Worm (Caenorhabditis elegans) whole organism, L4 larva: ENCODE results near the gene ZK856.16.

Experiments
- D1046.2 ChIP-seq: fragments of 200-800 bp; sonication (Bioruptor generic); IDR thresholded peaks from 2 replicates; pipeline ENCODE4 v1.3.6; 2022; ENCODE audit warnings: missing genetic modification characterization, missing compliant biosample characterization
- F10B5.3 ChIP-seq: sonication (generic microtip); optimal IDR thresholded peaks from 2 replicates; lab custom pipeline; 2016; ENCODE audit warnings: mild to moderate bottlenecking, missing genetic modification characterization, missing compliant biosample characterization
- F26F4.8 ChIP-seq: fragments of 200-800 bp; sonication (Bioruptor generic); conservative IDR thresholded peaks from 2 replicates; pipeline ENCODE4 v1.3.6; 2022; ENCODE audit warnings: missing genetic modification characterization, missing compliant biosample characterization
- F37D6.2 ChIP-seq: sonication (generic microtip); optimal IDR thresholded peaks from 2 replicates; lab custom pipeline; 2016; ENCODE audit warnings: mild to moderate bottlenecking, missing genetic modification characterization, missing compliant biosample characterization
- F44E2.7 ChIP-seq: fragments of 200-800 bp; sonication (Bioruptor generic); IDR thresholded peaks from 2 replicates; pipeline ENCODE4 v2.1.2; 2022; ENCODE audit warnings: missing genetic modification characterization, missing compliant biosample characterization
- F49E8.2 ChIP-seq: sonication (generic microtip); optimal IDR thresholded peaks from 2 replicates; lab custom pipeline; 2016; ENCODE audit warnings: missing compliant biosample characterization, mild to moderate bottlenecking, missing genetic modification characterization, borderline replicate concordance
- R02D3.7 ChIP-seq: fragments of 150-350 bp; sonication (generic microtip); optimal IDR thresholded peaks from 3 replicates; lab custom pipeline; 2014; ENCODE audit warnings: missing biosample characterization, missing genetic modification characterization
- T26A8.4 ChIP-seq: fragments of 200-800 bp; sonication (Bioruptor generic); IDR thresholded peaks from 2 replicates; pipeline ENCODE4 v1.3.6; 2022; ENCODE audit warnings: missing genetic modification characterization, missing compliant biosample characterization
- Y105C5A.15 ChIP-seq: fragments of 200-800 bp; sonication (Bioruptor generic); IDR thresholded peaks from 2 replicates; pipeline ENCODE4 v1.3.6; 2022; ENCODE audit warnings: missing genetic modification characterization, missing compliant biosample characterization
- Y75B8A.6 ChIP-seq: fragments of 200-800 bp; sonication (Bioruptor generic); IDR thresholded peaks from 2 replicates; pipeline ENCODE4 v1.3.6; 2022; ENCODE audit warnings: missing genetic modification reagents, missing genetic modification characterization, missing compliant biosample characterization
- aha-1 ChIP-seq: fragments of 150-350 bp; peaks from one replicate; lab custom pipeline; 2014; ENCODE audit warnings: missing biosample characterization, missing genetic modification characterization
- aly-2 ChIP-seq: sonication (generic microtip); optimal IDR thresholded peaks from 2 replicates; lab custom pipeline; 2018; ENCODE audit warnings: missing biosample characterization, missing genetic modification characterization
- ama-1 ChIP-seq: fragments of 150-350 bp; optimal IDR thresholded peaks from 2 replicates; lab custom pipeline; 2014; ENCODE audit warnings: inconsistent platforms, mixed read lengths
- ceh-44 ChIP-seq: fragments of 200-800 bp; sonication (Bioruptor generic); IDR thresholded peaks from 2 replicates; pipeline ENCODE4 v1.3.6; 2022; ENCODE audit warnings: missing genetic modification reagents, missing genetic modification characterization, missing compliant biosample characterization
- ctbp-1 ChIP-seq: fragments of 200-800 bp; sonication (Bioruptor generic); IDR thresholded peaks from 2 replicates; pipeline ENCODE4 v1.3.6; 2022; ENCODE audit warnings: missing genetic modification reagents, missing genetic modification characterization, missing compliant biosample characterization
- daf-16 ChIP-seq, 3 experiments: sonication (generic microtip); optimal IDR thresholded peaks; 2 replicates each; lab custom pipeline; 2016 to 2017; ENCODE audit warnings: missing genetic modification characterization in 3 of 3, missing genetic modification reagents in 3 of 3, mild to moderate bottlenecking in 2 of 3, missing compliant biosample characterization in 2 of 3, missing biosample characterization in 1 of 3, moderate library complexity in 1 of 3
- dmd-8 ChIP-seq: fragments of 200-800 bp; sonication (Bioruptor generic); IDR thresholded peaks from 2 replicates; pipeline ENCODE4 v1.3.6; 2022; ENCODE audit warnings: missing genetic modification characterization, missing compliant biosample characterization
- dmd-9 ChIP-seq: fragments of 200-800 bp; sonication (Bioruptor generic); IDR thresholded peaks from 2 replicates; pipeline ENCODE4 v1.3.6; 2022; ENCODE audit warnings: missing genetic modification reagents, missing genetic modification characterization, missing compliant biosample characterization
- egl-27 ChIP-seq: sonication (generic microtip); optimal IDR thresholded peaks from 3 replicates; lab custom pipeline; 2017; ENCODE audit warnings: missing biosample characterization, missing genetic modification reagents, missing genetic modification characterization
- egl-43 ChIP-seq: fragments of 200-800 bp; sonication (Bioruptor generic); IDR thresholded peaks from 2 replicates; pipeline ENCODE4 v1.3.6; 2022; ENCODE audit warnings: missing genetic modification reagents, missing genetic modification characterization, missing compliant biosample characterization
- fos-1 ChIP-seq: fragments of 150-350 bp; optimal IDR thresholded peaks from 2 replicates; lab custom pipeline; 2014; ENCODE audit warnings: missing biosample characterization, missing genetic modification characterization
- hif-1 ChIP-seq, 2 experiments: sonication (generic microtip); optimal IDR thresholded peaks; 2 replicates each; lab custom pipeline; 2016 to 2017; ENCODE audit warnings: missing compliant biosample characterization in 2 of 2, missing genetic modification characterization in 2 of 2, missing genetic modification reagents in 2 of 2, missing genotype in 2 of 2, mild to moderate bottlenecking in 1 of 2
- hlh-30 ChIP-seq: sonication (generic microtip); optimal IDR thresholded peaks from 2 replicates; lab custom pipeline; 2017; ENCODE audit warnings: antibody characterized with exemption, mild to moderate bottlenecking, missing genetic modification characterization, missing compliant biosample characterization; ENCODE audit not compliant: insufficient read depth
- hmg-1.1 ChIP-seq: fragments of 200-800 bp; sonication (Bioruptor generic); IDR thresholded peaks from 2 replicates; pipeline ENCODE4 v1.3.6; 2022; ENCODE audit warnings: missing genetic modification reagents, missing genetic modification characterization, missing compliant biosample characterization
- lin-13 ChIP-seq: fragments of 150-350 bp; optimal IDR thresholded peaks from 2 replicates; lab custom pipeline; 2014; ENCODE audit warnings: missing biosample characterization, missing genetic modification reagents, missing genetic modification characterization
- lin-29 ChIP-seq: fragments of 200-800 bp; sonication (Bioruptor generic); IDR thresholded peaks from 2 replicates; pipeline ENCODE4 v1.3.6; 2022; ENCODE audit warnings: missing genetic modification reagents, missing genetic modification characterization, missing compliant biosample characterization
- lir-3 ChIP-seq: sonication (generic microtip); optimal IDR thresholded peaks from 2 replicates; lab custom pipeline; 2016; ENCODE audit warnings: mild to moderate bottlenecking, missing genetic modification characterization, missing compliant biosample characterization
- lsy-2 ChIP-seq, 2 experiments: fragments of 150-350 bp in 1 of 2; sonication (generic microtip) in 1 of 2; optimal IDR thresholded peaks; 2 replicates each; lab custom pipeline; 2014 to 2017; ENCODE audit warnings: missing biosample characterization in 2 of 2, missing genetic modification characterization in 2 of 2
- madf-9 ChIP-seq: fragments of 200-800 bp; sonication (Bioruptor generic); conservative IDR thresholded peaks from 2 replicates; pipeline ENCODE4 v1.3.6; 2022; ENCODE audit warnings: missing genetic modification reagents, missing genetic modification characterization, missing compliant biosample characterization
- mdt-29 ChIP-seq: fragments of 200-800 bp; sonication (Bioruptor generic); IDR thresholded peaks from 2 replicates; pipeline ENCODE4 v1.3.6; 2022; ENCODE audit warnings: missing genetic modification reagents, missing genetic modification characterization, missing compliant biosample characterization
- mep-1 ChIP-seq: fragments of 150-350 bp; sonication (generic microtip); optimal IDR thresholded peaks from 3 replicates; lab custom pipeline; 2014; ENCODE audit warnings: missing biosample characterization, missing genetic modification characterization
- mxl-2 ChIP-seq: fragments of 200-800 bp; sonication (Bioruptor generic); conservative IDR thresholded peaks from 2 replicates; pipeline ENCODE4 v1.3.6; 2022; ENCODE audit warnings: missing genetic modification reagents, missing genetic modification characterization, missing compliant biosample characterization
- mxl-3 ChIP-seq: fragments of 200-800 bp; sonication (Bioruptor generic); optimal IDR thresholded peaks from 2 replicates; lab custom pipeline; 2018; ENCODE audit warnings: mild to moderate bottlenecking, missing genetic modification characterization, missing compliant biosample characterization
- nhr-11 ChIP-seq: fragments of 150-350 bp; optimal IDR thresholded peaks from 2 replicates; lab custom pipeline; 2014; ENCODE audit warnings: missing biosample characterization, missing genetic modification characterization
- nhr-111 ChIP-seq: fragments of 200-800 bp; sonication (Bioruptor generic); optimal IDR thresholded peaks from 2 replicates; lab custom pipeline; 2018; ENCODE audit warnings: mild to moderate bottlenecking, missing genetic modification characterization, missing compliant biosample characterization
- nhr-28 ChIP-seq: fragments of 150-350 bp; optimal IDR thresholded peaks from 2 replicates; lab custom pipeline; 2014; ENCODE audit warnings: missing biosample characterization, missing genetic modification characterization
- nhr-77 ChIP-seq: fragments of 150-350 bp; optimal IDR thresholded peaks from 2 replicates; lab custom pipeline; 2014; ENCODE audit warnings: missing biosample characterization, missing genetic modification characterization
- php-3 ChIP-seq: fragments of 200-800 bp; sonication (Bioruptor generic); IDR thresholded peaks from 2 replicates; pipeline ENCODE4 v1.3.6; 2022; ENCODE audit warnings: missing genetic modification reagents, missing genetic modification characterization, missing compliant biosample characterization
- sdz-12 ChIP-seq: fragments of 200-800 bp; sonication (Bioruptor generic); optimal IDR thresholded peaks from 2 replicates; lab custom pipeline; 2018; ENCODE audit warnings: mild to moderate bottlenecking, missing genetic modification characterization, missing compliant biosample characterization
- skn-1 ChIP-seq: fragments of 150-350 bp; optimal IDR thresholded peaks from 2 replicates; lab custom pipeline; 2014; ENCODE audit warnings: missing biosample characterization, missing genetic modification characterization
- unc-130 ChIP-seq: sonication (generic microtip); optimal IDR thresholded peaks from 2 replicates; lab custom pipeline; 2016; ENCODE audit warnings: missing genetic modification reagents, missing genetic modification characterization, missing compliant biosample characterization
- unc-39 ChIP-seq: sonication (generic microtip); optimal IDR thresholded peaks from 2 replicates; lab custom pipeline; 2017; ENCODE audit warnings: missing biosample characterization, missing genetic modification characterization
- unc-62 ChIP-seq, 3 experiments: fragments of 150-350 bp in 1 of 3; sonication (generic microtip); optimal IDR thresholded peaks in 2 of 3; peaks in 1 of 3; 1 replicate in 1 of 3; 2 replicates in 2 of 3; lab custom pipeline; 2014 to 2017; ENCODE audit warnings: missing biosample characterization in 3 of 3, missing genetic modification characterization in 3 of 3, missing genetic modification reagents in 3 of 3, missing genotype in 1 of 3
- vab-7 ChIP-seq: fragments of 200-800 bp; sonication (Bioruptor generic); IDR thresholded peaks from 2 replicates; pipeline ENCODE4 v1.3.6; 2022; ENCODE audit warnings: missing genetic modification reagents, missing genetic modification characterization, missing compliant biosample characterization
- zfp-2 ChIP-seq: sonication (generic microtip); optimal IDR thresholded peaks from 2 replicates; lab custom pipeline; 2016; ENCODE audit warnings: mild to moderate bottlenecking, missing genetic modification characterization, missing compliant biosample characterization
- zip-11 ChIP-seq: fragments of 200-800 bp; sonication (Bioruptor generic); IDR thresholded peaks from 2 replicates; pipeline ENCODE4 v1.3.6; 2022; ENCODE audit warnings: missing genetic modification characterization, missing compliant biosample characterization

Gene ZK856.16

DNA sequence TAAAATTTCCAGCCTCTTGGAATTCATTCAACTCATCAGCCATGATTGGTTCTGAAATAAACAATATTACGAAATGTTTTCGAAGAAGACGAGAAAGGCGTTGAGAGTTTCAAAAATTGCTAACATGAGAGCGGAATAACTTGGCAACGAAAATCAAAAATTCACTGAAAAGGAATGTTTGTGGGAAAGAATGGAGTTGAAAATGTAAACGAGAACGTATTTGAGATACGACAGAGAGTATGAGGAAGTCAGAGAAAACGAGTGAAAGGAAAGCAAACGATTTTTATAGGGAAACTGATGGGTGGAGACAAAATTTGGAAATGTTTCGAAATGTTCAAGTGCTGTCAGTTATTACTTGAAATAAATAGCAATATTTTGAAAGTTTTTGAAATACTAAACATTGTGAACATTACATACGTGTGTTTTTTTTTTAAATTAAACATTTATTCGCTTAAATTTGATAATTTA, 49.7 kb upstream of the ZK856.16 start, which contains the start of gene rop-1 (continued):
- TF ChIP-seq aly-2 (tag; lab: Kevin White, UChicago) (no peak), nhr-111 (GFP tag; lab: Kevin White, UChicago) (no peak)

- TF ChIP-seq zfp-2 (no peak), D1046.2 (GFP tag; lab: Robert Waterston, UW) (no peak), nhr-11 (no peak), fos-1 (tag; lab: Kevin White, UChicago) (peak; percentile 23), F10B5.3 (no peak), mxl-3 (GFP tag; lab: Kevin White, UChicago) (no peak), F49E8.2 (tag; lab: Kevin White, UChicago) (no peak), ctbp-1 (no peak), lir-3 (tag; lab: Kevin White, UChicago) (no peak), zip-11 (GFP tag; lab: Robert Waterston, UW) (no peak), aha-1 (peak; percentile 76), skn-1 (no peak), egl-27 (tag; lab: Kevin White, UChicago) (no peak), daf-16 (GFP tag; optimal IDR thresholded peaks at IDR 0.05; lab: Kevin White, UChicago) (no peak), daf-16 (tag; optimal IDR thresholded peaks at IDR 0.05; lab: Kevin White, UChicago) (peak; percentile 15), dmd-8 (GFP tag; lab: Robert Waterston, UW) (no peak), hif-1 (tag; optimal IDR thresholded peaks at IDR 0.05; lab: Kevin White, UChicago) (no peak), ceh-44 (GFP tag; lab: Robert Waterston, UW) (no peak), lin-13 (no peak), lsy-2 (tag; optimal IDR thresholded peaks at IDR 0.05; lab: Kevin White, UChicago) (peak in 1 of 2 experiments; percentile 41), mdt-29 (GFP tag; lab: Robert Waterston, UW) (no peak), unc-130 (no peak), F37D6.2 (tag; lab: Kevin White, UChicago) (no peak), F44E2.7 (GFP tag; lab: Robert Waterston, UW) (no peak), madf-9 (GFP tag; lab: Robert Waterston, UW) (no peak), mep-1 (tag; lab: Kevin White, UChicago) (peak; percentile 8), Y75B8A.6 (GFP tag; lab: Robert Waterston, UW) (no peak), egl-43 (no peak), sdz-12 (GFP tag; lab: Kevin White, UChicago) (no peak), ama-1 (lab: Kevin White, UChicago) (peak; percentile 80)
Observed at ce11 chrV:10252682-10253081, 47.3 kb upstream of the ZK856.16 start.

DNA sequence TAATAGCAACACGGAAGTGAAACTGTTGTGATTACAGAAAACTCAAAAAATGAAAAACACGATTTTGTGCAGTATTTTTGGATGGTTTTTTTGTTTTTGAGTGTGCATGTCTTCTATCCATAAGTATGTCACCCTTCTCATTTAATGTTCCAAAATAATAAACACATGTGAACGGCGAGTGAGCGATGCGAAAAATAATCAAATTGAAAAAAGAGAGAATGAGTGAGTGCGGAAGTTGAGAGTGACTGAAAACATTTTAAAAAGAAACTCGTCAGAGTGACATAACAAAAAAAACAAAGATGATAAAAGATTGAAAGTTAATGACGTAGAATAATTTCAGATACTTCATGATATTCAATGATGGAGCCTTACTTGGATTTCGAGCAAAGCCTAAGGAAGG, 44.1 kb upstream of the ZK856.16 start:
- peak; percentile 94 for TF ChIP-seq aha-1
- peak in 1 of 2 experiments; percentile 72 for TF ChIP-seq daf-16 (GFP tag; optimal IDR thresholded peaks at IDR 0.05; lab: Kevin White, UChicago)
- peak; percentile 7 for TF ChIP-seq daf-16 (tag; optimal IDR thresholded peaks at IDR 0.05; lab: Kevin White, UChicago)
- TF ChIP-seq R02D3.7 (tag; lab: Kevin White, UChicago): no peak

- no peak for TF ChIP-seq unc-39 (tag; lab: Kevin White, UChicago)
- no peak for TF ChIP-seq T26A8.4
- no peak for TF ChIP-seq mxl-2 (GFP tag; lab: Robert Waterston, UW)
- TF ChIP-seq F26F4.8 (GFP tag; lab: Robert Waterston, UW): no peak
- no peak for TF ChIP-seq ceh-44 (GFP tag; lab: Robert Waterston, UW)
- TF ChIP-seq nhr-28 (tag; lab: Kevin White, UChicago): no peak
- no peak for TF ChIP-seq lin-29 (GFP tag; lab: Robert Waterston, UW)
- TF ChIP-seq php-3 (GFP tag; lab: Robert Waterston, UW): no peak
- peak in 1 of 2 experiments; percentile 99 for TF ChIP-seq unc-62 (GFP tag; optimal IDR thresholded peaks at IDR 0.05 in 1 of 2; lab: Kevin White, UChicago)
- TF ChIP-seq unc-62 (tag; optimal IDR thresholded peaks at IDR 0.05; lab: Kevin White, UChicago): no peak
- peak; percentile 23 for TF ChIP-seq hlh-30
- no peak for TF ChIP-seq hmg-1.1
- no peak for TF ChIP-seq vab-7
- TF ChIP-seq dmd-9 (GFP tag; lab: Robert Waterston, UW): no peak
- no peak for TF ChIP-seq F44E2.7 (GFP tag; lab: Robert Waterston, UW)
- no peak for TF ChIP-seq Y105C5A.15 (GFP tag; lab: Robert Waterston, UW)
- TF ChIP-seq nhr-77: no peak
- peak; percentile 94 for TF ChIP-seq aha-1
Observed at ce11 chrV:10248255-10248979, 43.0 kb upstream of the ZK856.16 start, which contains the start of gene akt-1. TSS of gene akt-1 (plus strand) at chrV:10248905.
